Worm (Caenorhabditis elegans): ENCODE data around the gene mlt-11.

mlt-11 gene

DNA sequence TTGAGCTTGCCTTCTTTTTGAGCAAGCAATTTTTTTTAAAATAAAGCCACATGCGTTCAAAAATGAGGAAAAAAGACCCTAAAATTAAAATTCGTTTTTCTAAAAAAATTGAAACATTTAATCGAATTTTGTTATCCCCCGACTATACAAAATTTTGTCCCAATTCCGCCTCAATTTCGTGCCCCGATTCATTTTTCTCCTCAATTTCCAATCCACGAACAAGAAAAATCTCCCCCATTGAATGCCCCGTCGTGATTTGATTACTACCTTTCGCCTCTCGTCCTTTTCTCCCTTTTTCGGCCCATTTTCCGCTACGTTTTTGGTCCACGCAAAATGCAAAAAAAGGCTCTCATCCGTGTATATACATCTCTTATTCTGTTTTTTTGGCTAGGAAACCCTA is 15.1 kb upstream of the mlt-11 start:
- no peak for TF ChIP-seq nhr-237 (tag; optimal IDR thresholded peaks at IDR 0.05)
- TF ChIP-seq elt-3 (tag; optimal IDR thresholded peaks at IDR 0.05) = no peak
- TF ChIP-seq ces-1 (GFP tag; optimal IDR thresholded peaks at IDR 0.05) = peak; percentile 54
- no peak for TF ChIP-seq mls-2 (tag; optimal IDR thresholded peaks at IDR 0.05)
- no peak for TF ChIP-seq ceh-39 (tag; optimal IDR thresholded peaks at IDR 0.05)
- TF ChIP-seq unc-39 (tag; optimal IDR thresholded peaks at IDR 0.05) = no peak
- TF ChIP-seq sptf-1 (tag; optimal IDR thresholded peaks at IDR 0.05) = no peak

DNA sequence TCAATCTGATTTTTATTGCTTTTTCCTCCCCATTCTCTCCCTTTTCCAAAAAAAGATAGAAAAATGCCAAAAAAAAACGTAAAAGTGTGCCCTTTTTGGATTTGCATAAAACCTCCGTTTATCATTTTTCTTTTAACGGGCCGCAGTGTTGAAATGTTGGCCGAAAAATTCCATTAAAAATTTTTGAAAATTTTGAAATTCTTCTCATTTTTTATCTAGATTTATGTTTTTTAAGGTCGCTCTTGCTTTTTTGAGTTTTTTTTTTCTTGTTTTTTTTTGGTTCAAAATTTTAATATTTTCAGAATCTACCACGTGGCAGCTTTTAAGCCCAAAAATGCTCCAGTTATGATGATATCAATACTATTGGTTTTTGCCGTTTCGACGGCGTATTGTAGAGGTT is 12.7 kb upstream of the mlt-11 start, which contains the start of gene mnr-1:
mnr-1 (plus strand) TSS at position 301 of the 400 bp plus-strand sequence.
- TF ChIP-seq nhr-28 (tag; optimal IDR thresholded peaks at IDR 0.05) (no peak), nhr-2 (tag; optimal IDR thresholded peaks at IDR 0.05) (no peak), hlh-1 (tag; optimal IDR thresholded peaks at IDR 0.05) (no peak)

DNA sequence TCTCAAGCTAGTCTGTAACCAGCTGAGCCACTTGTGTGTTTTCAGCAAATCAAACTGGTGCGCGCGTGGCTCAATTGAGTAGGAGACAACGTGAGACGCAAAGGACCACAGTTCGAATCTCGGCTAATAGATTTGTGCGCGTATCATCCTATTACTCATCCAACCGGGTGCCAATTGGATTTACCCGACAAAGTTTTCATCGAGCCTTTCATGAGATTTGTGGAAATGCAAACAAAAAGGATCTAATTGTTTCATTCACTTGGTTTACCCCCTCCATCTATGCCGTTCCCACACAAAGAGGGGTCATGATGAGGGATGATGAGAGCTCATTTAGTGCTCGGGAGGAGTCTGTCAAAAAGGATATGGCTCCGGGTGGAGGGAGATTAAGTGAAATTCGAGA is 11.8 kb upstream of the mlt-11 start:
- TF ChIP-seq cnd-1 (tag; optimal IDR thresholded peaks at IDR 0.05) (no peak), ces-1 (GFP tag; optimal IDR thresholded peaks at IDR 0.05) (peak; percentile 92)

DNA sequence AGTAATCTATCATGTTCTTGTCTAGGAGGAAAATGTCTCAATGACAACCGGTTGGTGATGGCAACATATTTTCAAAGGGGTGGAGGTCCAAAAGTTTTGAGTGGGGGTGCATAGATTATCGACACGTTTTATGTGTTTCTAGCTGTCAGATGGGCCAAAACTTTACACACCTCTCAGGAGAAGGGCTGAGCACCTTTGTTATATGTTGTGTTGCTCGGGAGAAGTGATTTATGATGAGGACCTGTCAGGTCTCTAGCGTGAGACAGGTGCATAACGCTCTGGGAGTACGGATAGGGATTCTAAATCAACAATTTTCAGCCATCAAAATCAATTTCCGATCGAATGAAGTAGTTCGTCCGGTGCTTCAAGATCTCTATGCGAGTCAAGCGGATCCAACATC is 10.4 kb upstream of the mlt-11 start:
- TF ChIP-seq hlh-1 (tag; optimal IDR thresholded peaks at IDR 0.05) = peak; percentile 65
- TF ChIP-seq ceh-39 (tag; optimal IDR thresholded peaks at IDR 0.05) = no peak
- TF ChIP-seq unc-62 (GFP tag; optimal IDR thresholded peaks at IDR 0.05) = peak; percentile 86
- no peak for TF ChIP-seq lin-13 (tag; optimal IDR thresholded peaks at IDR 0.05)
- TF ChIP-seq ztf-11 (tag; optimal IDR thresholded peaks at IDR 0.05) = no peak
- no peak for TF ChIP-seq nhr-76 (tag; optimal IDR thresholded peaks at IDR 0.05)
- TF ChIP-seq unc-120 (tag; optimal IDR thresholded peaks at IDR 0.05; ENCODE audit: poor library complexity, severe bottlenecking) = no peak
- no peak for TF ChIP-seq nhr-2 (tag; optimal IDR thresholded peaks at IDR 0.05)
- TF ChIP-seq mls-2 (tag; optimal IDR thresholded peaks at IDR 0.05) = no peak
- TF ChIP-seq sem-2 (GFP tag; optimal IDR thresholded peaks at IDR 0.05) = no peak
- TF ChIP-seq elt-3 (tag; optimal IDR thresholded peaks at IDR 0.05) = no peak
- TF ChIP-seq ces-1 (GFP tag; optimal IDR thresholded peaks at IDR 0.05) = no peak
- TF ChIP-seq elt-1 (tag; optimal IDR thresholded peaks at IDR 0.05; ENCODE audit: borderline replicate concordance, insufficient read depth) = no peak
- no peak for TF ChIP-seq tbx-8 (GFP tag; optimal IDR thresholded peaks at IDR 0.05)
- no peak for TF ChIP-seq ceh-43 (GFP tag; optimal IDR thresholded peaks at IDR 0.05)
- TF ChIP-seq zip-8 (tag; optimal IDR thresholded peaks at IDR 0.05) = no peak
- no peak for TF ChIP-seq lsy-2 (tag; optimal IDR thresholded peaks at IDR 0.05)
- TF ChIP-seq mab-5 (tag; optimal IDR thresholded peaks at IDR 0.05) = peak; percentile 69
- TF ChIP-seq cnd-1 (tag; optimal IDR thresholded peaks at IDR 0.05) = peak; percentile 1

DNA sequence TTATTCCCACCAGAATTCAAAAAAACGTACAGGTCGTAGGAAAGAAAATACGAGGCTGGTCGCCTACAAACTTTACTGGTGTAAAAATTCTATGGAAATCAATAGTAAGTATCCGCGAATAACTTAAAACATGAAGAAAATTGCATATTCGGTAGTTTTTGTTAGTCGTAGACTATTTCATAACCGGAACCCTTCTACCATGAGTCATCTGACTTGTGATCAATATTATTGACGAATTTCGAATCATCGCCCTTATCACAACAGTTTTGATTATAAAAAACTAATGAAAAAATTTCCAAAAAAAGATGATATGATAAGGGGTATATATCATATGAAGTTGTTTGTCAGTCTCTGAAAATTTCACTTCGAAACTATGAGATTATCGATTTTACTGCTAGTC is 7.0 kb upstream of the mlt-11 start, which contains the start of gene W01F3.2:
W01F3.2 (plus strand) TSS at position 301 of the 400 bp plus-strand sequence.
- TF ChIP-seq ham-2 (GFP tag; optimal IDR thresholded peaks at IDR 0.05) = no peak
- no peak for TF ChIP-seq nhr-237 (tag; optimal IDR thresholded peaks at IDR 0.05)
- no peak for TF ChIP-seq mab-5 (tag; optimal IDR thresholded peaks at IDR 0.05)
- no peak for TF ChIP-seq ceh-43 (GFP tag; optimal IDR thresholded peaks at IDR 0.05)
- no peak for TF ChIP-seq lin-32 (GFP tag; optimal IDR thresholded peaks at IDR 0.05)
- TF ChIP-seq tbx-8 (GFP tag; optimal IDR thresholded peaks at IDR 0.05) = no peak

DNA sequence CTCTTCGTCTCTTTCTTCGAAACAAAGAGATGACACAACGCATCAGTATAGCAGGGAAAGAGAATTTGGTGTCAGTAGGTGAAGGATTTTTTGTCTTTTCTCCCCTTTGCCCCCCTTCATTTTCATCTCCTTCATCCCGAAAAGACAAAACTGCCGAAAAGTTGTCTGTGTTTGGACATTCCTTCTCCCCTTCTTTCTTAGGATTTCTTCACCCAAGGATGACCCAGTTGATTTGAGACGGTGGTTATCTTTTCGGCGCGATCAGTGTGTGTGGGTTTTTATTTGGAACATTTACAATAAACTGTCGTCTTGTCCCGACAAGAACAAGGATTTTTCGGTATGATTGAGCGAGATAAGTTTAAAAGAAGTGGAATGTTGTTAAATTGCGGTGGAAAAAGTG is 4.5 kb upstream of the mlt-11 start:
- TF ChIP-seq blmp-1 (tag; optimal IDR thresholded peaks at IDR 0.05) (no peak), hlh-1 (tag; optimal IDR thresholded peaks at IDR 0.05) (no peak), elt-1 (tag; optimal IDR thresholded peaks at IDR 0.05; ENCODE audit: borderline replicate concordance, insufficient read depth) (peak; percentile 25), lsy-2 (tag; optimal IDR thresholded peaks at IDR 0.05) (no peak), tbx-8 (GFP tag; optimal IDR thresholded peaks at IDR 0.05) (no peak), nhr-76 (tag; optimal IDR thresholded peaks at IDR 0.05) (no peak), snpc-4 (tag; optimal IDR thresholded peaks at IDR 0.05) (no peak), unc-62 (GFP tag; optimal IDR thresholded peaks at IDR 0.05) (no peak)

DNA sequence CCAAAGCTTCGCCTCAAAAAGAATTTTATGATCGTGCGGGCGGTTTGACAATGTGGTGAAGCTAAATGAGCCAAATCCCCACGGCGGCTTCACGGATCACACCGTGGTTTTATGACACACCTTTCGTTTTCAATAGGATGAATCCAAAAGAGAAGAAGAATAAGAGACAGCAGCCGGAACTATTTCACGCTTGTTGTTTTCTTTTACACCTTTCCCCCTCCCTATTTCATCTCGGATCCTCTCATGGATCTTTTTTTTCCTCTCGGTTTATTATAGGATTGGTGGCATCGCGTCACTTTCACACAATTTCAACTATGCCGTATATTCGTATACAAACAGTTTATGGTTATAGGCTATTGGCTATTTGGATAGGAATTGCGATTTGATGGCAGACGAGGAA is 3.3 kb upstream of the mlt-11 start:
- TF ChIP-seq mab-5 (tag; optimal IDR thresholded peaks at IDR 0.05) (no peak), blmp-1 (tag; optimal IDR thresholded peaks at IDR 0.05) (peak; percentile 18)

All from whole organism, mixed stage, embryonic.